Fruit fly (Drosophila melanogaster): ENCODE results near the gene CG18814.

dm6 chr3L:16356171-16356765 is 13.4 kb upstream of the CG18814 start:
- TF ChIP-seq tj (GFP tag; optimal IDR thresholded peaks at IDR 0.05) (no peak), Mnt (GFP tag; optimal IDR thresholded peaks at IDR 0.05) (peak; percentile 14), CG7045 (GFP tag; optimal IDR thresholded peaks at IDR 0.05) (no peak), bab1 (GFP tag; optimal IDR thresholded peaks at IDR 0.05) (no peak), ovo (GFP tag; optimal IDR thresholded peaks at IDR 0.05) (no peak), CG5204 (GFP tag; optimal IDR thresholded peaks at IDR 0.05) (no peak), CG7101 (tag; optimal IDR thresholded peaks at IDR 0.05) (peak; percentile 13), cic (GFP tag; optimal IDR thresholded peaks at IDR 0.05) (no peak)
